Worm (Caenorhabditis elegans) whole organism, early embryonic: Measurements from ENCODE around the gene C34D10.5.

Experiments
- B0310.2 ChIP-seq: sonication (generic microtip); optimal IDR thresholded peaks from 2 replicates; lab custom pipeline; 2016; ENCODE audit warnings: mild to moderate bottlenecking, missing genetic modification characterization, missing compliant biosample characterization
- F13C5.2 ChIP-seq: sonication (generic microtip); optimal IDR thresholded peaks from 2 replicates; lab custom pipeline; 2017; ENCODE audit warnings: mild to moderate bottlenecking, missing genetic modification characterization, inconsistent platforms, missing compliant biosample characterization
- aly-1 ChIP-seq: sonication (generic microtip); optimal IDR thresholded peaks from 2 replicates; lab custom pipeline; 2016; ENCODE audit warnings: missing genetic modification characterization, missing compliant biosample characterization
- ama-1 ChIP-seq: fragments of 150-350 bp; optimal IDR thresholded peaks from 2 replicates; lab custom pipeline; 2014
- ceh-13 ChIP-seq: fragments of 200-800 bp; sonication (Bioruptor generic); optimal IDR thresholded peaks from 2 replicates; lab custom pipeline; 2018; ENCODE audit warnings: mild to moderate bottlenecking, missing genetic modification characterization, missing compliant biosample characterization
- ceh-36 ChIP-seq: sonication (generic microtip); optimal IDR thresholded peaks from 2 replicates; lab custom pipeline; 2016; ENCODE audit warnings: missing genetic modification characterization, inconsistent platforms, missing compliant biosample characterization
- ets-7 ChIP-seq: sonication (generic microtip); optimal IDR thresholded peaks from 2 replicates; lab custom pipeline; 2016; ENCODE audit warnings: missing genotype, missing genetic modification characterization, missing compliant biosample characterization
- flt-1 ChIP-seq: fragments of 200-800 bp; sonication (Bioruptor generic); IDR thresholded peaks from 2 replicates; pipeline ENCODE4 v1.3.6; 2022; ENCODE audit warnings: missing genetic modification characterization, missing compliant biosample characterization
- hmbx-1 ChIP-seq: sonication (generic microtip); optimal IDR thresholded peaks from 2 replicates; lab custom pipeline; 2016; ENCODE audit warnings: mild to moderate bottlenecking, missing genetic modification characterization, missing compliant biosample characterization
- hmg-4 ChIP-seq: fragments of 200-800 bp; sonication (Bioruptor generic); optimal IDR thresholded peaks from 2 replicates; lab custom pipeline; 2018; ENCODE audit warnings: mild to moderate bottlenecking, missing genetic modification characterization, missing compliant biosample characterization
- hnd-1 ChIP-seq: sonication (generic microtip); optimal IDR thresholded peaks from 2 replicates; lab custom pipeline; 2016; ENCODE audit warnings: missing genetic modification characterization, missing compliant biosample characterization
- pes-1 ChIP-seq: fragments of 200-800 bp; sonication (Bioruptor generic); IDR thresholded peaks from 2 replicates; pipeline ENCODE4 v1.3.6; 2022; ENCODE audit warnings: missing genetic modification reagents, missing genetic modification characterization, missing compliant biosample characterization
- scrt-1 ChIP-seq: fragments of 200-800 bp; sonication (Bioruptor generic); IDR thresholded peaks from 2 replicates; pipeline ENCODE4 v1.3.6; 2022; ENCODE audit warnings: missing genetic modification characterization, missing compliant biosample characterization
- sea-1 ChIP-seq: fragments of 200-800 bp; sonication (Bioruptor generic); conservative IDR thresholded peaks from 2 replicates; pipeline ENCODE4 v1.3.6; 2022; ENCODE audit warnings: missing genetic modification characterization, missing compliant biosample characterization
- tbx-11 ChIP-seq: fragments of 200-800 bp; sonication (Bioruptor generic); IDR thresholded peaks from 2 replicates; pipeline ENCODE4 v1.3.6; 2022; ENCODE audit warnings: missing genetic modification characterization, missing compliant biosample characterization
- tbx-37 ChIP-seq: fragments of 200-800 bp; sonication (Bioruptor generic); conservative IDR thresholded peaks from 2 replicates; pipeline ENCODE4 v1.3.6; 2022; ENCODE audit warnings: missing genetic modification reagents, missing genetic modification characterization, missing compliant biosample characterization
- tra-4 ChIP-seq: sonication (generic microtip); optimal IDR thresholded peaks from 2 replicates; lab custom pipeline; 2017; ENCODE audit warnings: missing genetic modification characterization, missing compliant biosample characterization

Gene C34D10.5

ce11 chrX:8027509-8027908 lies 9.7 kb downstream of the C34D10.5 start:
- no peak for TF ChIP-seq hnd-1 (tag; lab: Kevin White, UChicago)
- TF ChIP-seq tbx-37 (GFP tag; lab: Robert Waterston, UW) = no peak
- TF ChIP-seq aly-1 (tag; lab: Kevin White, UChicago) = no peak
- no peak for TF ChIP-seq ama-1
- no peak for TF ChIP-seq ceh-36 (tag; lab: Kevin White, UChicago)
- TF ChIP-seq tra-4 = no peak
- TF ChIP-seq ceh-13 (GFP tag; lab: Kevin White, UChicago) = no peak
- no peak for TF ChIP-seq hmbx-1 (tag; lab: Kevin White, UChicago)
- TF ChIP-seq ets-7 (tag; lab: Kevin White, UChicago) = no peak
- no peak for TF ChIP-seq F13C5.2

ce11 chrX:8029080-8029479 lies 11.3 kb downstream of the C34D10.5 start, which contains the start of gene C34D10.1:
Gene C34D10.1, plus strand, starts transcription at chrX:8029479.
- TF ChIP-seq F13C5.2 (peak; percentile 61), tbx-37 (GFP tag; lab: Robert Waterston, UW) (no peak), hmg-4 (peak; percentile 28), sea-1 (GFP tag; lab: Robert Waterston, UW) (no peak)

- TF ChIP-seq F13C5.2 = no peak
- TF ChIP-seq ama-1 = no peak
Measured at ce11 chrX:8030032-8030431, 12.2 kb downstream of the C34D10.5 start.

ce11 chrX:8036219-8036883 lies 18.5 kb downstream of the C34D10.5 start:
- TF ChIP-seq sea-1 (GFP tag; lab: Robert Waterston, UW) (peak; percentile 73), ceh-13 (GFP tag; lab: Kevin White, UChicago) (peak; percentile 48), tbx-11 (GFP tag; lab: Robert Waterston, UW) (peak; percentile 67), B0310.2 (tag; lab: Kevin White, UChicago) (peak; percentile 40), tra-4 (no peak), F13C5.2 (peak; percentile 81), hnd-1 (tag; lab: Kevin White, UChicago) (peak; percentile 22), ceh-36 (tag; lab: Kevin White, UChicago) (peak; percentile 52), tbx-37 (GFP tag; lab: Robert Waterston, UW) (no peak), hmbx-1 (tag; lab: Kevin White, UChicago) (no peak), aly-1 (tag; lab: Kevin White, UChicago) (peak; percentile 84), pes-1 (GFP tag; lab: Robert Waterston, UW) (peak; percentile 82), hmg-4 (peak; percentile 78), ama-1 (no peak), flt-1 (GFP tag; lab: Robert Waterston, UW) (peak; percentile 79), scrt-1 (GFP tag; lab: Robert Waterston, UW) (peak; percentile 54; the same call in 1 of the 2 replicates), ets-7 (tag; lab: Kevin White, UChicago) (no peak)

- TF ChIP-seq tbx-37 (GFP tag; lab: Robert Waterston, UW) = no peak
- no peak for TF ChIP-seq tra-4
- no peak for TF ChIP-seq aly-1 (tag; lab: Kevin White, UChicago)
- no peak for TF ChIP-seq pes-1 (GFP tag; lab: Robert Waterston, UW)
- TF ChIP-seq hnd-1 (tag; lab: Kevin White, UChicago) = no peak
Measured at ce11 chrX:8037365-8037764, 19.5 kb downstream of the C34D10.5 start.

- no peak for TF ChIP-seq hmg-4
- TF ChIP-seq F13C5.2 = no peak
- TF ChIP-seq tra-4 = no peak
- no peak for TF ChIP-seq scrt-1 (GFP tag; lab: Robert Waterston, UW)
- no peak for TF ChIP-seq sea-1 (GFP tag; lab: Robert Waterston, UW)
- TF ChIP-seq aly-1 (tag; lab: Kevin White, UChicago) = no peak
- no peak for TF ChIP-seq pes-1 (GFP tag; lab: Robert Waterston, UW)
- TF ChIP-seq ama-1 = no peak
- no peak for TF ChIP-seq B0310.2 (tag; lab: Kevin White, UChicago)
- TF ChIP-seq hnd-1 (tag; lab: Kevin White, UChicago) = no peak
- no peak for TF ChIP-seq ceh-36 (tag; lab: Kevin White, UChicago)
- no peak for TF ChIP-seq flt-1 (GFP tag; lab: Robert Waterston, UW)
- TF ChIP-seq hmbx-1 (tag; lab: Kevin White, UChicago) = no peak
- no peak for TF ChIP-seq tbx-11 (GFP tag; lab: Robert Waterston, UW)
- no peak for TF ChIP-seq ets-7 (tag; lab: Kevin White, UChicago)
- TF ChIP-seq ceh-13 (GFP tag; lab: Kevin White, UChicago) = no peak
- no peak for TF ChIP-seq tbx-37 (GFP tag; lab: Robert Waterston, UW)
Measured at ce11 chrX:8040967-8041366, 23.1 kb downstream of the C34D10.5 start, which contains the start of gene xol-1. Gene xol-1, plus strand, starts transcription at chrX:8041313.

- no peak for TF ChIP-seq flt-1 (GFP tag; lab: Robert Waterston, UW)
- no peak for TF ChIP-seq tbx-37 (GFP tag; lab: Robert Waterston, UW)
- no peak for TF ChIP-seq hnd-1 (tag; lab: Kevin White, UChicago)
- TF ChIP-seq ets-7 (tag; lab: Kevin White, UChicago) = no peak
- TF ChIP-seq tbx-11 (GFP tag; lab: Robert Waterston, UW) = no peak
- TF ChIP-seq scrt-1 (GFP tag; lab: Robert Waterston, UW) = no peak
- no peak for TF ChIP-seq ceh-13 (GFP tag; lab: Kevin White, UChicago)
- TF ChIP-seq aly-1 (tag; lab: Kevin White, UChicago) = no peak
- TF ChIP-seq pes-1 (GFP tag; lab: Robert Waterston, UW) = no peak
- no peak for TF ChIP-seq sea-1 (GFP tag; lab: Robert Waterston, UW)
- TF ChIP-seq ceh-36 (tag; lab: Kevin White, UChicago) = no peak
- TF ChIP-seq hmg-4 = no peak
- TF ChIP-seq tra-4 = no peak
- TF ChIP-seq B0310.2 (tag; lab: Kevin White, UChicago) = no peak
- no peak for TF ChIP-seq F13C5.2
- no peak for TF ChIP-seq hmbx-1 (tag; lab: Kevin White, UChicago)
Measured at ce11 chrX:8045152-8045551, 27.3 kb downstream of the C34D10.5 start, which contains the start of gene C18A11.4. Gene C18A11.4, plus strand, starts transcription at chrX:8045518.
